Worm (Caenorhabditis elegans) whole organism, dauer: ENCODE data around the gene ubc-19.

Experiments
- unc-62 ChIP-seq: sonication (generic microtip); optimal IDR thresholded peaks from 2 replicates; lab custom pipeline; 2017; ENCODE audit warnings: missing biosample characterization, missing genetic modification reagents, missing genetic modification characterization

ubc-19 gene

ce11 chrV:18709203-18709860, 19.8 kb upstream of the ubc-19 start, which contains the start of gene Y17D7C.6:
TSS of gene Y17D7C.6 (plus strand) at chrV:18709810.
- TF ChIP-seq unc-62, result no peak

ce11 chrV:18708015-18708414, 18.5 kb upstream of the ubc-19 start:
- no peak for TF ChIP-seq unc-62

- no peak for TF ChIP-seq unc-62
Observed at ce11 chrV:18706063-18706620, 16.6 kb upstream of the ubc-19 start, which contains the start of gene Y17D7C.1. TSS of gene Y17D7C.1 (plus strand) at chrV:18706570.

ce11 chrV:18705319-18706062, 15.9 kb upstream of the ubc-19 start:
- no peak for TF ChIP-seq unc-62

DNA sequence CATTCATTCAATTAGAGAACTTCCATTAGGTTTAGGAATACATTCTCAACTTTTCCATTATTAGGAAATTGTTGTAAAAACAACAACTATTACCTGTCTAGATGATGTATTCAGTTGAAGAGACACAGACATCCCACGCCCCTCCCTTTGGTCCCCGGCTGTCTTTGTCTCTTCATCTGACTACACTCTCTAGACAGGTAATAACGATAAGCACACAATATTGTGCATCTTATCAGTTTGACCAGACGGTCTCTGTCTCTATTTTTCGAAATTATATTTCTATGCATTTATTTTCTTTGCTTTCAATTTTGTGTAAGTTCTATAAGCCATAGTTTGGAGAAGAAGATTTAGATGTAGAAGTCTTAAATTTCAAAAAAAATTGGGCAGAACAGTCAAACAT, 11.7 kb upstream of the ubc-19 start, which contains the start of gene Y69H2.9:
Gene Y69H2.9, plus strand, starts transcription at position 233 of the 400 bp plus-strand sequence.
- TF ChIP-seq unc-62, result no peak

- TF ChIP-seq unc-62, result no peak
Observed at ce11 chrV:18699326-18699725, 9.8 kb upstream of the ubc-19 start, which contains the start of gene nhr-241. TSS of gene nhr-241 (plus strand) at chrV:18699451.

DNA sequence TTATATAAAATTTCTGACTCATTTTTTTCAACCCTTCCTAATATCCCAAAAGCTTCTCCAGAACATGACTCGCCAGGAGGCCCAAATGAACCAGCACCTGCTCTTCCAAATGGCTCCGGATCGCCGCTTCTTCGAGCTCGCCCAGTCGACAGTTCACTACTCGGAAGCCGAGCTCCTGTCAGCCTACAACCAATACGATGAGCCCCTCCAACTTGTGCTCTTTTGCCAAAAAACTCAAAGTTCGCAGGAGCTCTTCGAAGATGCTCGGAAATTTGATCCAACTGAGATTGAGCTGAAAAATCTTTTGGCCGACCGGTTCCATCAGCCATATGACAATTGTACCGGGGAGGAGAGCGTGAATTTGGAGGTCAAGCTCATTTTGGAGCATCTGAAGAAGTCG, 5.9 kb upstream of the ubc-19 start:
- TF ChIP-seq unc-62, result no peak

ce11 chrV:18687361-18687760, 2.2 kb downstream of the ubc-19 start:
- no peak for TF ChIP-seq unc-62

DNA sequence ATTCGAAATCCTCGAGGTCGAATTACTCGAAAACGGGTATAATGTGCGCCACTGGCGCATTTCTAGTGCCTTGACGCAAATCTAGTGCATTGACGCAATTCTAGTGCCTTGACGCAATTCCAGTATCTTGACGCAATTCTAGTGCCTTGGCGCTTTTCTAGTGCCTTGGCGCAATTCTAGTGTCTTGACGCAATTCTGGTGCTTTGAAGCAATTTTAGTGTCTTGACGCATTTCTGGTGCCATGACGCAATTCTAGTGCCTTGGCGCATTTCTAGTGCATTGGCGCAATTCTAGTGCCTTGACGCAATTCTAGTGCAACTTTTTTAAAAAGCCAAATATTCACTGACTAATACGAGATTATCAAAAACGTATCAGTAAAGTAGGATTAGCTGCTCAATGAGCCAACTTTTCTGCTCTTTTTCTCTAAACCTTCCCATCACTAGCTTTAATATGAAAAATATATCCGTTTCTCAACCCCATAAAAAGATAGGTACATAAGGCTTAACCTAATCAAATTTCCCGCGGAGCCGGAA, 5.0 kb downstream of the ubc-19 start, which contains the start of gene Y69H2.17:
Gene Y69H2.17, plus strand, starts transcription at position 483 of the 533 bp plus-strand sequence.
- no peak for TF ChIP-seq unc-62

DNA sequence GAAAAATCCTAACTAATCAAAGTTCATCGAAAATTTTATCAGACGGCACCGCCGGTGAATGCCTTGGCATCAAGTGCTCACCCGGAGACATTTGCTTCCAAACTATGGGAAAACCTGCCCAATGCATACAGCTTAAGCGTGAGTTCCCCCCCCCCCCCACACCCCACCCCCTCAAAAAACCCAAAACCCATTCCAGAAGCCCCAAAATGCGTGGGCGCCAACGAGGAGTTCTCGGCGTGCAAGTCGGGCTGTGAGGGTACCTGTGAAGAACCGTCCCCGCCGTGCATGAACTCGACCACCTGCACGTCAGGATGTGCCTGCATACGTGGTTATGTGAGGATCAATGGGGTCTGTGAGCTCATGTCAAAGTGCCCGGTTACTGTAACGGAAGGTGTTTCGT, 15.2 kb downstream of the ubc-19 start:
- TF ChIP-seq unc-62, result no peak

DNA sequence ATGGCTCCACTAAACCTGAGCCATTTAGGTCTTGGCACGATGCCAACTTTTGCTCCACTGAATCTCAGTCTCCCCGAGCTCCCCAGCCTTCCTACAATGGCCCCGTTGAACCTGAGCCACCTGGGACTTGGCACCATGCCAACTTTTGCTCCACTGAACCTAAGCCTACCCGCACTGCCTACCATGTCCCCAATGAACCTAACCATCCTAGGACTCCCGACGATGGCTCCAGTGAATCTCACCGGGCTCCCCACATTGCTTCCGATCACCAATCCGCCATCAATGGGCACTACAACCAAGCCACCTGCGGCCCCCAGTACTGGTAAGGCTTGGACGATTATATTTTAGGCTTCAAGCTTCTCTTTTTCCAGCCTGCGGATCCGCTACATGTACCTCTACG, 17.8 kb downstream of the ubc-19 start:
- TF ChIP-seq unc-62, result no peak

DNA sequence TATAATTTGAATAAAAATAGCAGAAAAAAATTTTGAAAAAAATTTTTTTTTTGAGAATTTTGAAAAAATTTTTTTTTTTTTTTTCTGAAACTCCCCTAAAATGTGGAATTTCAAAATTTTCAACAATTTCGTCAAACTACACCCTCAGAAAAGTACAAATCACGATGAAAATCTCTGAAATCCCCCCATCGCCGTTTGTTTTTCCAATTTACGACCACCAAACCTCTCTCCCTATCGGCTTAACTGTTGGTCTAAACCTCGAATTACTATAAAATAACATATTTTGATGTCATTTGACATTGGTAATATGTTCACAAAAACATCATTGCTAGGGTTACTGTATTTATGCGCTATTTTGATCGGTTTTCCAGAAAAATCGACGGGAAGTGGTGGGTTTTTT, 19.5 kb downstream of the ubc-19 start, which contains the start of gene Y69H2.10:
Gene Y69H2.10, plus strand, starts transcription at position 301 of the 400 bp plus-strand sequence.
- TF ChIP-seq unc-62, result no peak

DNA sequence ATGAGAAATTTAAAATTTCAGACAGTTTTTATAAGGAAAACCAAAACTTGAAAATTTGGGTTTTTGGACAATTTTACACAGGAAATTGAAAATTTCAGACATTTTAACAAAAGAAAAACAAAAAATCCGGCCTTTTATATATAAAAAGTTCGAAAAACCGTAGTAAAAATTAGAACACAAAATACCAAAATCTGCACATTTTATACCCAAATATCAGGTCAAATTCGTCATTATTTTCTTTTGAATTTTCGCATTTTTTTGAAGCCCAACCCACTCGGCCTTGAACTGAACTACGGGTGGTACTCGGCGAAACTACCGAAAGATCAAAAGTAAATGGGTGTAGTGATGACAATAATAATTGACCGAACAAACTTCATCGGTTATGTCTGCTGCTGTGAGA, 22.4 kb downstream of the ubc-19 start:
- TF ChIP-seq unc-62, result no peak

ce11 chrV:18664026-18664425, 25.5 kb downstream of the ubc-19 start, which contains the start of gene Y69H2.3:
TSS of gene Y69H2.3 (minus strand) at chrV:18664126.
- no peak for TF ChIP-seq unc-62

ce11 chrV:18662333-18662732, 27.2 kb downstream of the ubc-19 start:
- no peak for TF ChIP-seq unc-62

DNA sequence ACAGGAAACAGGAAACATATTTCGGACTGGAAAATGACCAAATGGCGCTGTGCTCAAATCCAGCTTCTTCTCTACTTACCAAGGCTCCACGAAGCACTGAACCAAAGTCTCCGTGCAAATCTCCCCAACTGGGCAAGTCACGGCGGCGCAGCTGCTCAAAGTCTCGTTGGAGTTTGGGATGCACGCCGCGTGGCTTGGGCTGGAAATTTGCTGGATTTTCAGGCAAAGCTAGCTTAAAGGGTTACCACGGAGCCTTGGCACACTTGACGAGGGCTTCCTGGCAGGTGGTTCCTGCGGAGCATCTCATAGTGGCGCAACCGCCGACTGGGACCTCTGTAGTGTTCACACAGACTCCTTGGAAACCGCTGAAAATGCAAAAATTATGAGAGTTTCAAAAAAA, 30.6 kb downstream of the ubc-19 start:
- no peak for TF ChIP-seq unc-62

ce11 chrV:18657391-18657790, 32.2 kb downstream of the ubc-19 start:
- TF ChIP-seq unc-62, result no peak
